Worm (Caenorhabditis elegans) whole organism, L1 larva: ENCODE results near the gene F59E12.6.
A peak's percentile ranks its signal among the peaks of the same experiment; 100 is the strongest.

ENCODE experiments used
- C04F5.9 ChIP-seq: sonication (generic microtip); optimal IDR thresholded peaks from 2 replicates; lab custom pipeline; 2016; ENCODE audit warnings: missing genetic modification characterization, missing compliant biosample characterization
- C34B4.2 ChIP-seq: sonication (generic microtip); optimal IDR thresholded peaks from 2 replicates; lab custom pipeline; 2017; ENCODE audit warnings: mild to moderate bottlenecking, missing genetic modification characterization, missing compliant biosample characterization
- F16B12.6 ChIP-seq: fragments of 150-350 bp; optimal IDR thresholded peaks from 2 replicates; lab custom pipeline; 2014; ENCODE audit warnings: missing biosample characterization, missing genetic modification characterization
- alr-1 ChIP-seq: fragments of 200-800 bp; sonication (Bioruptor generic); optimal IDR thresholded peaks from 2 replicates; lab custom pipeline; 2018; ENCODE audit warnings: borderline replicate concordance, mild to moderate bottlenecking, missing genetic modification characterization, missing compliant biosample characterization
- ama-1 ChIP-seq: fragments of 150-350 bp; optimal IDR thresholded peaks from 2 replicates; lab custom pipeline; 2014
- blmp-1 ChIP-seq: fragments of 150-350 bp; optimal IDR thresholded peaks from 2 replicates; lab custom pipeline; 2014; ENCODE audit warnings: missing biosample characterization, missing genetic modification characterization
- ceh-8 ChIP-seq: fragments of 200-800 bp; sonication (Bioruptor generic); optimal IDR thresholded peaks from 2 replicates; lab custom pipeline; 2018; ENCODE audit warnings: mild to moderate bottlenecking, missing genetic modification characterization, moderate library complexity, missing compliant biosample characterization
- ceh-82 ChIP-seq, 3 experiments: fragments of 150-350 bp in 1 of 3; sonication (generic microtip) in 2 of 3; optimal IDR thresholded peaks; 2 replicates each; lab custom pipeline; 2014 to 2017; ENCODE audit warnings: missing biosample characterization in 3 of 3, missing genetic modification characterization in 3 of 3
- ceh-88 ChIP-seq: fragments of 200-800 bp; sonication (Bioruptor generic); IDR thresholded peaks from 2 replicates; pipeline ENCODE4 v1.3.6; 2022; ENCODE audit warnings: missing genetic modification characterization, missing compliant biosample characterization
- ceh-90 ChIP-seq: sonication (generic microtip); optimal IDR thresholded peaks from 2 replicates; lab custom pipeline; 2016; ENCODE audit warnings: missing genetic modification characterization, missing compliant biosample characterization
- egl-13 ChIP-seq: sonication (generic microtip); optimal IDR thresholded peaks from 2 replicates; lab custom pipeline; 2016; ENCODE audit warnings: missing genotype, missing genetic modification reagents, missing genetic modification characterization, missing compliant biosample characterization
- egl-27 ChIP-seq, 2 experiments: fragments of 150-350 bp in 1 of 2; sonication (generic microtip); optimal IDR thresholded peaks; 3 replicates each; lab custom pipeline; 2017 to 2018; ENCODE audit warnings: missing biosample characterization in 2 of 2, missing genetic modification characterization in 2 of 2, missing genetic modification reagents in 2 of 2
- elt-2 ChIP-seq: sonication (generic microtip); optimal IDR thresholded peaks from 2 replicates; lab custom pipeline; 2016; ENCODE audit warnings: missing genetic modification characterization, mild to moderate bottlenecking, inconsistent platforms, missing compliant biosample characterization, missing genetic modification reagents
- elt-3 ChIP-seq, 6 experiments: fragments of 150-350 bp in 1 of 6; sonication (generic microtip); optimal IDR thresholded peaks; 2 replicates each; lab custom pipeline; 2017 to 2018; ENCODE audit warnings: missing biosample characterization in 6 of 6, missing genetic modification characterization in 6 of 6, inconsistent platforms in 1 of 6
- fkh-10 ChIP-seq: sonication (generic microtip); optimal IDR thresholded peaks from 2 replicates; lab custom pipeline; 2017; ENCODE audit warnings: missing biosample characterization, missing genetic modification reagents, missing genetic modification characterization
- fkh-8 ChIP-seq: sonication (generic microtip); optimal IDR thresholded peaks from 2 replicates; lab custom pipeline; 2016; ENCODE audit warnings: mild to moderate bottlenecking, missing genetic modification characterization, missing compliant biosample characterization
- hlh-17 ChIP-seq: fragments of 200-800 bp; sonication (Bioruptor generic); optimal IDR thresholded peaks from 2 replicates; lab custom pipeline; 2018; ENCODE audit warnings: missing genetic modification characterization, mild to moderate bottlenecking, missing compliant biosample characterization, moderate library complexity, borderline replicate concordance
- hlh-4 ChIP-seq: sonication (generic microtip); optimal IDR thresholded peaks from 2 replicates; lab custom pipeline; 2016; ENCODE audit warnings: mild to moderate bottlenecking, missing genetic modification characterization, missing compliant biosample characterization
- irx-1 ChIP-seq: sonication (generic microtip); optimal IDR thresholded peaks from 2 replicates; lab custom pipeline; 2016; ENCODE audit warnings: missing genetic modification characterization, missing compliant biosample characterization
- isw-1 ChIP-seq: fragments of 200-800 bp; sonication (Bioruptor generic); IDR thresholded peaks from 2 replicates; pipeline ENCODE4 v1.3.6; 2022; ENCODE audit warnings: missing genetic modification characterization, missing compliant biosample characterization
- jun-1 ChIP-seq: fragments of 150-350 bp; optimal IDR thresholded peaks from 2 replicates; lab custom pipeline; 2014; ENCODE audit warnings: missing biosample characterization, missing genetic modification reagents, missing genetic modification characterization
- lin-15B ChIP-seq: fragments of 150-350 bp; sonication (generic microtip); optimal IDR thresholded peaks from 3 replicates; lab custom pipeline; 2014; ENCODE audit warnings: missing biosample characterization, missing genetic modification characterization
- lin-35 ChIP-seq, 2 experiments: fragments of 150-350 bp; optimal IDR thresholded peaks; 2 replicates each; lab custom pipeline; 2014; ENCODE audit warnings: missing biosample characterization in 2 of 2, missing genetic modification characterization in 2 of 2, missing genetic modification reagents in 2 of 2
- lir-3 ChIP-seq: sonication (generic microtip); optimal IDR thresholded peaks from 2 replicates; lab custom pipeline; 2016; ENCODE audit warnings: mild to moderate bottlenecking, missing genetic modification characterization, moderate library complexity, missing compliant biosample characterization; ENCODE audit not compliant: poor library complexity
- lsy-2 ChIP-seq, 2 experiments: fragments of 150-350 bp; optimal IDR thresholded peaks; 2 replicates each; lab custom pipeline; 2014; ENCODE audit warnings: missing biosample characterization in 2 of 2, missing genetic modification characterization in 2 of 2
- mdl-1 ChIP-seq, 2 experiments: fragments of 150-350 bp; optimal IDR thresholded peaks; 2 replicates each; lab custom pipeline; 2014 to 2017; ENCODE audit warnings: missing biosample characterization in 2 of 2, missing genetic modification characterization in 2 of 2, inconsistent platforms in 1 of 2
- mef-2 ChIP-seq: fragments of 150-350 bp; optimal IDR thresholded peaks from 2 replicates; lab custom pipeline; 2014; ENCODE audit warnings: missing biosample characterization, missing genetic modification characterization
- mep-1 ChIP-seq: fragments of 150-350 bp; optimal IDR thresholded peaks from 2 replicates; lab custom pipeline; 2014; ENCODE audit warnings: missing biosample characterization, missing genetic modification characterization
- nhr-11 ChIP-seq: fragments of 150-350 bp; optimal IDR thresholded peaks from 2 replicates; lab custom pipeline; 2014; ENCODE audit warnings: missing biosample characterization, missing genetic modification characterization
- nhr-12 ChIP-seq: sonication (generic microtip); optimal IDR thresholded peaks from 2 replicates; lab custom pipeline; 2017; ENCODE audit warnings: missing biosample characterization, missing genetic modification characterization
- nhr-19 ChIP-seq: fragments of 200-800 bp; sonication (Bioruptor generic); conservative IDR thresholded peaks from 2 replicates; pipeline ENCODE4 v1.3.6; 2022; ENCODE audit warnings: missing genetic modification characterization, missing compliant biosample characterization
- nhr-20 ChIP-seq: sonication (generic microtip); optimal IDR thresholded peaks from 2 replicates; lab custom pipeline; 2016; ENCODE audit warnings: mild to moderate bottlenecking, missing genetic modification characterization, missing compliant biosample characterization
- nhr-237 ChIP-seq: fragments of 150-350 bp; optimal IDR thresholded peaks from 2 replicates; lab custom pipeline; 2014; ENCODE audit warnings: missing biosample characterization, missing genetic modification characterization
- nhr-28 ChIP-seq: fragments of 150-350 bp; optimal IDR thresholded peaks from 2 replicates; lab custom pipeline; 2014; ENCODE audit warnings: missing biosample characterization, missing genetic modification characterization
- nhr-71 ChIP-seq: sonication (generic microtip); optimal IDR thresholded peaks from 2 replicates; lab custom pipeline; 2016; ENCODE audit warnings: mild to moderate bottlenecking, missing genetic modification characterization, moderate library complexity, missing compliant biosample characterization
- nhr-76 ChIP-seq: sonication (generic microtip); optimal IDR thresholded peaks from 2 replicates; lab custom pipeline; 2017; ENCODE audit warnings: missing biosample characterization, missing genetic modification characterization
- nhr-90 ChIP-seq: sonication (generic microtip); optimal IDR thresholded peaks from 2 replicates; lab custom pipeline; 2016; ENCODE audit warnings: mild to moderate bottlenecking, missing genetic modification characterization, missing compliant biosample characterization; ENCODE audit not compliant: poor library complexity
- pag-3 ChIP-seq: sonication (generic microtip); optimal IDR thresholded peaks from 2 replicates; lab custom pipeline; 2017; ENCODE audit warnings: missing genetic modification characterization, mild to moderate bottlenecking, missing compliant biosample characterization, antibody characterized with exemption, borderline replicate concordance; ENCODE audit not compliant: insufficient read depth
- rnt-1 ChIP-seq: sonication (generic microtip); optimal IDR thresholded peaks from 2 replicates; lab custom pipeline; 2016; ENCODE audit warnings: mild to moderate bottlenecking, missing genetic modification characterization, moderate library complexity, missing compliant biosample characterization
- skn-1 ChIP-seq: fragments of 150-350 bp; optimal IDR thresholded peaks from 2 replicates; lab custom pipeline; 2014; ENCODE audit warnings: missing biosample characterization, missing genetic modification characterization
- snpc-4 ChIP-seq: fragments of 150-350 bp; optimal IDR thresholded peaks from 2 replicates; lab custom pipeline; 2014; ENCODE audit warnings: missing biosample characterization, missing genetic modification characterization
- snu-23 ChIP-seq: sonication (generic microtip); optimal IDR thresholded peaks from 2 replicates; lab custom pipeline; 2016; ENCODE audit warnings: missing genetic modification characterization, missing compliant biosample characterization
- sox-4 ChIP-seq: sonication (generic microtip); optimal IDR thresholded peaks from 2 replicates; lab custom pipeline; 2016; ENCODE audit warnings: missing genetic modification characterization, missing compliant biosample characterization
- tbx-2 ChIP-seq: sonication (generic microtip); optimal IDR thresholded peaks from 2 replicates; lab custom pipeline; 2016; ENCODE audit warnings: missing genetic modification characterization, missing compliant biosample characterization
- unc-130 ChIP-seq: fragments of 150-350 bp; optimal IDR thresholded peaks from 2 replicates; lab custom pipeline; 2017; ENCODE audit warnings: missing biosample characterization, missing genetic modification characterization, inconsistent platforms
- unc-30 ChIP-seq: sonication (generic microtip); optimal IDR thresholded peaks from 2 replicates; lab custom pipeline; 2017; ENCODE audit warnings: missing biosample characterization, missing genetic modification characterization
- unc-98 ChIP-seq: fragments of 200-800 bp; sonication (Bioruptor generic); IDR thresholded peaks from 2 replicates; pipeline ENCODE4 v1.3.6; 2022; ENCODE audit warnings: missing genetic modification characterization, missing compliant biosample characterization
- zip-4 ChIP-seq: fragments of 200-800 bp; sonication (Bioruptor generic); optimal IDR thresholded peaks from 2 replicates; lab custom pipeline; 2018; ENCODE audit warnings: mild to moderate bottlenecking, missing genetic modification characterization, moderate library complexity, missing compliant biosample characterization
- ztf-11 ChIP-seq, 2 experiments: sonication (generic microtip); optimal IDR thresholded peaks; 2 replicates each; lab custom pipeline; 2016 to 2017; ENCODE audit warnings: missing genetic modification characterization in 2 of 2, missing biosample characterization in 1 of 2, missing compliant biosample characterization in 1 of 2
- ztf-4 ChIP-seq: fragments of 150-350 bp; optimal IDR thresholded peaks from 2 replicates; lab custom pipeline; 2014; ENCODE audit warnings: missing biosample characterization, missing genetic modification characterization

The F59E12.6 gene

ce11 chrII:5665029-5665428 is 34.3 kb upstream of the F59E12.6 start, which contains the start of gene C25H3.15:
TSS of gene C25H3.15 (plus strand) at chrII:5665329.
- TF ChIP-seq F16B12.6 (tag; lab: Kevin White, UChicago) (no peak), irx-1 (tag; lab: Kevin White, UChicago) (no peak), elt-2 (no peak), fkh-10 (GFP tag; lab: Kevin White, UChicago) (no peak), lin-35 (GFP tag; optimal IDR thresholded peaks at IDR 0.05; lab: Kevin White, UChicago) (no peak), nhr-28 (tag; lab: Kevin White, UChicago) (no peak), ztf-11 (tag; optimal IDR thresholded peaks at IDR 0.05; lab: Kevin White, UChicago) (no peak), ama-1 (lab: Kevin White, UChicago) (no peak), ceh-82 (tag; optimal IDR thresholded peaks at IDR 0.05; lab: Kevin White, UChicago) (no peak), unc-130 (tag; lab: Kevin White, UChicago) (no peak), nhr-20 (no peak), pag-3 (no peak), hlh-4 (tag; lab: Kevin White, UChicago) (no peak), fkh-8 (no peak), snu-23 (GFP tag; lab: Kevin White, UChicago) (no peak), jun-1 (tag; lab: Kevin White, UChicago) (no peak), hlh-17 (no peak)

ce11 chrII:5663180-5663791 is 32.5 kb upstream of the F59E12.6 start:
- TF ChIP-seq blmp-1 (tag; lab: Kevin White, UChicago) (peak; percentile 59), C04F5.9 (no peak), unc-30 (tag; lab: Kevin White, UChicago) (no peak), mep-1 (tag; lab: Kevin White, UChicago) (no peak), nhr-90 (tag; lab: Kevin White, UChicago) (no peak), lsy-2 (tag; optimal IDR thresholded peaks at IDR 0.05; lab: Kevin White, UChicago) (peak; percentile 20 to 29), snu-23 (GFP tag; lab: Kevin White, UChicago) (peak; percentile 41), nhr-71 (tag; lab: Kevin White, UChicago) (peak; percentile 43), lin-35 (GFP tag; optimal IDR thresholded peaks at IDR 0.05; lab: Kevin White, UChicago) (peak in 1 of 2 experiments; percentile 6), pag-3 (no peak), lin-15B (tag; lab: Kevin White, UChicago) (no peak), alr-1 (tag; lab: Kevin White, UChicago) (no peak), egl-27 (tag; optimal IDR thresholded peaks at IDR 0.05; lab: Kevin White, UChicago) (no peak), snpc-4 (tag; lab: Kevin White, UChicago) (no peak), nhr-76 (tag; lab: Kevin White, UChicago) (no peak), fkh-10 (GFP tag; lab: Kevin White, UChicago) (no peak), egl-13 (tag; lab: Kevin White, UChicago) (no peak), zip-4 (no peak), lir-3 (tag; lab: Kevin White, UChicago) (no peak), C34B4.2 (no peak), tbx-2 (tag; lab: Kevin White, UChicago) (no peak), isw-1 (no peak), rnt-1 (no peak), nhr-11 (tag; lab: Kevin White, UChicago) (no peak), elt-3 (tag; optimal IDR thresholded peaks at IDR 0.05; lab: Kevin White, UChicago) (peak in 1 of 6 experiments; percentile 31), ztf-11 (tag; optimal IDR thresholded peaks at IDR 0.05; lab: Kevin White, UChicago) (no peak), skn-1 (tag; lab: Kevin White, UChicago) (no peak), ceh-90 (tag; lab: Kevin White, UChicago) (no peak), ztf-4 (tag; lab: Kevin White, UChicago) (no peak), mef-2 (tag; lab: Kevin White, UChicago) (peak; percentile 48), nhr-20 (peak; percentile 0), nhr-237 (tag; lab: Kevin White, UChicago) (no peak), nhr-19 (GFP tag; lab: Robert Waterston, UW) (no peak; the same call in 1 of the 2 replicates), mdl-1 (tag; optimal IDR thresholded peaks at IDR 0.05; lab: Kevin White, UChicago) (no peak), sox-4 (tag; lab: Kevin White, UChicago) (no peak), nhr-12 (tag; lab: Kevin White, UChicago) (no peak), unc-98 (no peak), ceh-8 (GFP tag; lab: Kevin White, UChicago) (no peak), ceh-88 (GFP tag; lab: Robert Waterston, UW) (no peak)
